Worm (Caenorhabditis elegans) whole organism, mixed stage, embryonic: Measurements from ENCODE around the gene fbxa-147.

ENCODE experiments used
- M03D4.4 ChIP-seq: sonication (generic microtip); optimal IDR thresholded peaks from 2 replicates; lab custom pipeline; 2017; ENCODE audit warnings: mild to moderate bottlenecking, missing genetic modification characterization, missing compliant biosample characterization
- bed-3 ChIP-seq: fragments of 200-800 bp; sonication (Bioruptor generic); optimal IDR thresholded peaks from 3 replicates; lab custom pipeline; 2018; ENCODE audit warnings: mild to moderate bottlenecking, missing genetic modification characterization, moderate library complexity, missing compliant biosample characterization
- blmp-1 ChIP-seq: fragments of 150-350 bp; optimal IDR thresholded peaks from 2 replicates; lab custom pipeline; 2014; ENCODE audit warnings: missing biosample characterization, missing genetic modification characterization
- ceh-39 ChIP-seq: fragments of 150-350 bp; optimal IDR thresholded peaks from 2 replicates; lab custom pipeline; 2014; ENCODE audit warnings: missing biosample characterization, missing genetic modification characterization
- ceh-43 ChIP-seq: fragments of 200-800 bp; sonication (Bioruptor generic); optimal IDR thresholded peaks from 2 replicates; lab custom pipeline; 2018; ENCODE audit warnings: mild to moderate bottlenecking, missing genetic modification characterization, moderate library complexity, missing compliant biosample characterization
- ceh-83 ChIP-seq: fragments of 200-800 bp; sonication (Bioruptor generic); optimal IDR thresholded peaks from 2 replicates; lab custom pipeline; 2018; ENCODE audit warnings: mild to moderate bottlenecking, missing genetic modification characterization, missing compliant biosample characterization
- ces-1 ChIP-seq: fragments of 150-350 bp; optimal IDR thresholded peaks from 2 replicates; lab custom pipeline; 2014; ENCODE audit warnings: missing biosample characterization, missing genetic modification reagents, missing genetic modification characterization
- cnd-1 ChIP-seq: fragments of 200-800 bp; sonication (Bioruptor generic); optimal IDR thresholded peaks from 2 replicates; lab custom pipeline; 2018; ENCODE audit warnings: mild to moderate bottlenecking, missing genetic modification characterization, missing compliant biosample characterization
- drap-1 ChIP-seq: fragments of 200-800 bp; sonication (Bioruptor generic); optimal IDR thresholded peaks from 3 replicates; lab custom pipeline; 2018; ENCODE audit warnings: mild to moderate bottlenecking, missing genetic modification characterization, missing compliant biosample characterization
- elt-1 ChIP-seq: sonication (generic microtip); optimal IDR thresholded peaks from 2 replicates; lab custom pipeline; 2017; ENCODE audit warnings: missing genetic modification characterization, mild to moderate bottlenecking, missing compliant biosample characterization, antibody characterized with exemption, moderate library complexity, borderline replicate concordance; ENCODE audit not compliant: insufficient read depth
- elt-3 ChIP-seq: fragments of 150-350 bp; optimal IDR thresholded peaks from 2 replicates; lab custom pipeline; 2014; ENCODE audit warnings: missing biosample characterization, missing genetic modification characterization
- flh-1 ChIP-seq: fragments of 200-800 bp; sonication (Bioruptor generic); optimal IDR thresholded peaks from 2 replicates; lab custom pipeline; 2018; ENCODE audit warnings: mild to moderate bottlenecking, missing genetic modification characterization, moderate library complexity, missing compliant biosample characterization
- hlh-1 ChIP-seq: fragments of 150-350 bp; optimal IDR thresholded peaks from 2 replicates; lab custom pipeline; 2014; ENCODE audit warnings: missing biosample characterization, missing genetic modification reagents, missing genetic modification characterization
- lin-32 ChIP-seq: fragments of 200-800 bp; sonication (Bioruptor generic); optimal IDR thresholded peaks from 2 replicates; lab custom pipeline; 2018; ENCODE audit warnings: mild to moderate bottlenecking, missing genetic modification characterization, missing compliant biosample characterization
- lsy-2 ChIP-seq: fragments of 150-350 bp; optimal IDR thresholded peaks from 2 replicates; lab custom pipeline; 2014; ENCODE audit warnings: missing biosample characterization, missing genetic modification characterization
- mab-5 ChIP-seq: fragments of 150-350 bp; optimal IDR thresholded peaks from 2 replicates; lab custom pipeline; 2014; ENCODE audit warnings: missing biosample characterization, missing genetic modification characterization
- mep-1 ChIP-seq: fragments of 150-350 bp; optimal IDR thresholded peaks from 2 replicates; lab custom pipeline; 2017; ENCODE audit warnings: missing biosample characterization, missing genetic modification reagents, missing genetic modification characterization, inconsistent platforms
- nhr-12 ChIP-seq: fragments of 150-350 bp; optimal IDR thresholded peaks from 2 replicates; lab custom pipeline; 2014; ENCODE audit warnings: missing biosample characterization, missing genetic modification characterization
- nhr-2 ChIP-seq: fragments of 150-350 bp; optimal IDR thresholded peaks from 2 replicates; lab custom pipeline; 2014; ENCODE audit warnings: missing biosample characterization, missing genetic modification characterization
- nhr-237 ChIP-seq: fragments of 150-350 bp; optimal IDR thresholded peaks from 2 replicates; lab custom pipeline; 2014; ENCODE audit warnings: missing biosample characterization, missing genetic modification characterization
- nhr-28 ChIP-seq: fragments of 150-350 bp; optimal IDR thresholded peaks from 2 replicates; lab custom pipeline; 2014; ENCODE audit warnings: missing biosample characterization, missing genetic modification characterization
- nhr-76 ChIP-seq: sonication (generic microtip); optimal IDR thresholded peaks from 2 replicates; lab custom pipeline; 2017; ENCODE audit warnings: missing biosample characterization, missing genetic modification characterization
- pha-4 ChIP-seq: fragments of 150-350 bp; optimal IDR thresholded peaks from 2 replicates; lab custom pipeline; 2018; ENCODE audit warnings: missing biosample characterization, missing genetic modification reagents, missing genetic modification characterization
- snpc-4 ChIP-seq: fragments of 150-350 bp; optimal IDR thresholded peaks from 2 replicates; lab custom pipeline; 2014; ENCODE audit warnings: missing biosample characterization, missing genetic modification characterization
- sptf-1 ChIP-seq: sonication (generic microtip); optimal IDR thresholded peaks from 2 replicates; lab custom pipeline; 2017; ENCODE audit warnings: mild to moderate bottlenecking, missing genetic modification characterization, moderate library complexity, missing compliant biosample characterization
- tbx-8 ChIP-seq: fragments of 200-800 bp; sonication (Bioruptor generic); optimal IDR thresholded peaks from 2 replicates; lab custom pipeline; 2018; ENCODE audit warnings: mild to moderate bottlenecking, missing genetic modification characterization, moderate library complexity, missing compliant biosample characterization
- unc-120 ChIP-seq: sonication (generic microtip); optimal IDR thresholded peaks from 2 replicates; lab custom pipeline; 2017; ENCODE audit warnings: missing genetic modification characterization, missing compliant biosample characterization; ENCODE audit not compliant: poor library complexity, severe bottlenecking
- unc-39 ChIP-seq: fragments of 150-350 bp; optimal IDR thresholded peaks from 2 replicates; lab custom pipeline; 2014; ENCODE audit warnings: missing biosample characterization, missing genetic modification characterization
- unc-62 ChIP-seq: fragments of 150-350 bp; optimal IDR thresholded peaks from 2 replicates; lab custom pipeline; 2014; ENCODE audit warnings: missing biosample characterization, missing genetic modification reagents, missing genetic modification characterization
- zip-8 ChIP-seq: fragments of 150-350 bp; optimal IDR thresholded peaks from 2 replicates; lab custom pipeline; 2014; ENCODE audit warnings: missing biosample characterization, missing genetic modification characterization

fbxa-147 gene

DNA sequence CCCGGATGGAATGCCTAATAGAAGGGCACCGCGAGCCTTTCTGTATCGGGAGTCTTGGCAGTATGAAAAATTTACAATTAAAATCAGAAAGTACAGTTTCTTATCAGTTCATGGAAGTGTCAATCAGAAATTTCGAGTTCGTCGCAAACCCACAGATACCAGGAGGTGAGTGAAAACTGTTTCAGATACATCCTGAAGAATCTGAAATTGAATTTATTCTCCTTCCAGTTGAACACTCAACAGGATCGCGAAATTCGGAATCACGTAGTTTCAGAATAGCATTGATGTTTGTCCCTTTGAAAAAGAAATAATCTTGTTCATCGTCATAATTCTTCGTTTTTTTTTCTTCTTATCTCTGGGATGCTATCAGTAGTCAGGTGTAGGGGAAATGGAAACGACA is at the start of gene fbxa-147:
Gene fbxa-147, plus strand, starts transcription at position 386 of the 400 bp plus-strand sequence.
- TF ChIP-seq nhr-12 (tag; lab: Kevin White, UChicago) (no peak), elt-3 (tag; lab: Kevin White, UChicago) (no peak), ces-1 (GFP tag; lab: Kevin White, UChicago) (no peak), unc-39 (tag; lab: Kevin White, UChicago) (no peak), ceh-83 (no peak), blmp-1 (tag; lab: Kevin White, UChicago) (no peak), nhr-237 (tag; lab: Kevin White, UChicago) (no peak), ceh-39 (no peak), lsy-2 (tag; lab: Kevin White, UChicago) (no peak)

ce11 chrV:14678298-14678697 is 38.0 kb upstream of the fbxa-147 start:
- TF ChIP-seq unc-120 (tag; lab: Kevin White, UChicago) (no peak), elt-3 (tag; lab: Kevin White, UChicago) (no peak), pha-4 (no peak), unc-62 (GFP tag; lab: Kevin White, UChicago) (no peak), flh-1 (GFP tag; lab: Kevin White, UChicago) (no peak)

ce11 chrV:14680014-14680413 is 36.3 kb upstream of the fbxa-147 start, which contains the start of gene C47E8.3:
TSS of gene C47E8.3 (plus strand) at chrV:14680314.
- TF ChIP-seq nhr-76 (tag; lab: Kevin White, UChicago) (no peak), drap-1 (GFP tag; lab: Kevin White, UChicago) (no peak), snpc-4 (tag; lab: Kevin White, UChicago) (no peak), ceh-39 (no peak)
- TF ChIP-seq, all 35 proteins: peak for 0

DNA sequence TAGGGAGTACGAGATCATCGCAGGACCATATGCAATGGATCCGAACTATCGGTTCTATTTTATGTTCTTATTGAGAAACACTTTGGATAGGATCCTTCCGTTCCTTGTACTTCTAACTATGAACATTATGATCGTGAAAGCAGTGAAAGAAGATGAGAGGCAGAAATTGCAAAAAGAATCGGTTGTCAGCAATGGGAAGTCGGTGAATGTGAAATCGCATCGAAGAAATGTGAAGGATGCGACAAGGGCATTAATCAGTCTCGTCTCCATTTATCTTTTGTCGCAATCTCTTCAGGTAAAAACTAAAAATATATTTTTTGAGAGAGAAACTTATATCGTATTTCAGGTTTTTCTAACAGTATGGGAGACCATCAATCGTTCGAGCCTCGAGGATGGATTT is 33.4 kb upstream of the fbxa-147 start:
- TF ChIP-seq nhr-28 (tag; lab: Kevin White, UChicago) (no peak), nhr-12 (tag; lab: Kevin White, UChicago) (no peak), mab-5 (no peak), hlh-1 (no peak), nhr-76 (tag; lab: Kevin White, UChicago) (no peak), zip-8 (tag; lab: Kevin White, UChicago) (no peak), nhr-237 (tag; lab: Kevin White, UChicago) (no peak), lsy-2 (tag; lab: Kevin White, UChicago) (no peak), unc-120 (tag; lab: Kevin White, UChicago) (no peak), pha-4 (no peak)

ce11 chrV:14683291-14683690 is 33.0 kb upstream of the fbxa-147 start:
- TF ChIP-seq ceh-39 (no peak), ces-1 (GFP tag; lab: Kevin White, UChicago) (no peak), ceh-43 (GFP tag; lab: Kevin White, UChicago) (no peak), elt-1 (no peak), nhr-2 (tag; lab: Kevin White, UChicago) (no peak), nhr-237 (tag; lab: Kevin White, UChicago) (no peak), lin-32 (no peak), unc-39 (tag; lab: Kevin White, UChicago) (no peak), M03D4.4 (tag; lab: Kevin White, UChicago) (no peak), nhr-28 (tag; lab: Kevin White, UChicago) (no peak), mab-5 (no peak), cnd-1 (no peak), tbx-8 (GFP tag; lab: Kevin White, UChicago) (no peak), blmp-1 (tag; lab: Kevin White, UChicago) (no peak), sptf-1 (tag; lab: Kevin White, UChicago) (no peak), nhr-76 (tag; lab: Kevin White, UChicago) (no peak), unc-62 (GFP tag; lab: Kevin White, UChicago) (no peak), flh-1 (GFP tag; lab: Kevin White, UChicago) (no peak), mep-1 (no peak), elt-3 (tag; lab: Kevin White, UChicago) (no peak)

DNA sequence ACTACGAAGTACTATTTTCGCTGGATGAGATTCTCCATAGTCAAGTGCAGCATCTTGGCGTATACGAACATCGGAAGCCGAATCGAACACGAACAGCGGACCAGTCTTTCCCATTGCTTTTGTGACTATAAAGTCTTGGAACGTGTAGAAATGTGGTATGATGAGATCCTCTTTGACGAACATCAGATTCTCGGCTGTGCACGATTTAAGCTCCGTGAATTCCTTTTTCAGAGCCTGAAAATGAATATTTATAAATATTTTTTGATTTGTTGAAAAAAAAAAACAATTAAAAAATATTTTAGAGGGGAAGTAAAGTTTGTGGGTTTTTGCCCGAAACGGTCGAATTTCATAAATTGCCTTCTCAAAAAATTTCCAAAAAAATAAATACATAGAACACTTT is 32.4 kb upstream of the fbxa-147 start:
- TF ChIP-seq tbx-8 (GFP tag; lab: Kevin White, UChicago): no peak
- no peak for TF ChIP-seq mab-5
- TF ChIP-seq ces-1 (GFP tag; lab: Kevin White, UChicago): no peak
- no peak for TF ChIP-seq unc-62 (GFP tag; lab: Kevin White, UChicago)
- no peak for TF ChIP-seq bed-3 (GFP tag; lab: Kevin White, UChicago)
- TF ChIP-seq nhr-237 (tag; lab: Kevin White, UChicago): no peak
- TF ChIP-seq hlh-1: no peak
- TF ChIP-seq nhr-28 (tag; lab: Kevin White, UChicago): no peak
- TF ChIP-seq flh-1 (GFP tag; lab: Kevin White, UChicago): no peak
- no peak for TF ChIP-seq zip-8 (tag; lab: Kevin White, UChicago)
- no peak for TF ChIP-seq mep-1
- TF ChIP-seq nhr-76 (tag; lab: Kevin White, UChicago): no peak
